Fruit fly (Drosophila melanogaster) whole organism, embryonic: ENCODE data around the gene pigs.

ENCODE experiments used
- Abd-B ChIP-seq: fragments of 200-800 bp; sonication (Bioruptor generic); optimal IDR thresholded peaks from 2 replicates; lab custom pipeline; 2018; ENCODE audit warnings: missing biosample characterization, mild to moderate bottlenecking, missing genetic modification characterization, moderate library complexity
- Asciz ChIP-seq: fragments of 200-800 bp; sonication (Bioruptor generic); optimal IDR thresholded peaks from 2 replicates; lab custom pipeline; 2017; ENCODE audit warnings: missing biosample characterization, mild to moderate bottlenecking, missing genetic modification characterization, missing genetic modification reagents
- BEAF-32 ChIP-seq: fragments of 200-800 bp; sonication (Bioruptor generic); optimal IDR thresholded peaks from 3 replicates; lab custom pipeline; 2017; ENCODE audit warnings: missing biosample characterization, missing genetic modification characterization, mild to moderate bottlenecking, moderate library complexity, missing genetic modification reagents
- Bteb2 ChIP-seq: fragments of 200-800 bp; sonication (Bioruptor generic); optimal IDR thresholded peaks from 2 replicates; lab custom pipeline; 2016; ENCODE audit warnings: missing biosample characterization, missing genetic modification characterization
- CG10543 ChIP-seq: fragments of 200-800 bp; sonication (Bioruptor generic); optimal IDR thresholded peaks from 3 replicates; lab custom pipeline; 2017; ENCODE audit warnings: missing biosample characterization, mild to moderate bottlenecking, missing genetic modification characterization, moderate library complexity
- CG11247 ChIP-seq: fragments of 200-800 bp; sonication (Bioruptor generic); IDR thresholded peaks from 2 replicates; pipeline ENCODE4 v1.3.6; 2022; ENCODE audit warnings: missing biosample characterization, missing genetic modification characterization
- CG11723 ChIP-seq: fragments of 200-800 bp; sonication (Bioruptor generic); optimal IDR thresholded peaks from 2 replicates; lab custom pipeline; 2017; ENCODE audit warnings: missing biosample characterization, mild to moderate bottlenecking, missing genetic modification characterization
- CG12391 ChIP-seq: fragments of 200-800 bp; sonication (Bioruptor generic); optimal IDR thresholded peaks from 3 replicates; lab custom pipeline; 2018; ENCODE audit warnings: missing biosample characterization, mild to moderate bottlenecking, missing genetic modification characterization, moderate library complexity
- CG12942 ChIP-seq: fragments of 200-800 bp; sonication (Bioruptor generic); optimal IDR thresholded peaks from 3 replicates; lab custom pipeline; 2016; ENCODE audit warnings: missing biosample characterization, missing genetic modification characterization
- CG13894 ChIP-seq: fragments of 200-800 bp; sonication (Bioruptor generic); optimal IDR thresholded peaks from 3 replicates; lab custom pipeline; 2018; ENCODE audit warnings: missing biosample characterization, mild to moderate bottlenecking, missing genetic modification characterization, moderate library complexity
- CG14710 ChIP-seq: fragments of 200-800 bp; sonication (Bioruptor generic); optimal IDR thresholded peaks from 3 replicates; lab custom pipeline; 2019; ENCODE audit warnings: missing biosample characterization, mild to moderate bottlenecking, missing genetic modification characterization, moderate library complexity
- CG15073 ChIP-seq: fragments of 200-800 bp; sonication (Bioruptor generic); optimal IDR thresholded peaks from 2 replicates; lab custom pipeline; 2016; ENCODE audit warnings: missing biosample characterization, missing genetic modification characterization
- CG17829 ChIP-seq: fragments of 200-800 bp; optimal IDR thresholded peaks from 2 replicates; lab custom pipeline; 2019; ENCODE audit warnings: missing biosample characterization, mild to moderate bottlenecking, missing genetic modification characterization, moderate library complexity
- CG18476 ChIP-seq: fragments of 200-800 bp; sonication (Bioruptor generic); optimal IDR thresholded peaks from 2 replicates; lab custom pipeline; 2016; ENCODE audit warnings: missing biosample characterization, mild to moderate bottlenecking, missing genetic modification characterization
- CG2129 ChIP-seq: fragments of 200-800 bp; sonication (Bioruptor generic); IDR thresholded peaks from 2 replicates; pipeline ENCODE4 v1.3.6; 2022; ENCODE audit warnings: missing biosample characterization, missing genetic modification characterization; ENCODE audit not compliant: partially characterized antibody
- CG30431 ChIP-seq: fragments of 200-800 bp; sonication (Bioruptor generic); optimal IDR thresholded peaks from 2 replicates; lab custom pipeline; 2017; ENCODE audit warnings: missing biosample characterization, missing genetic modification characterization
- CG31224 ChIP-seq: fragments of 200-800 bp; sonication (Bioruptor generic); IDR thresholded peaks from 2 replicates; pipeline ENCODE4 v1.3.6; 2022; ENCODE audit warnings: missing biosample characterization, missing genetic modification characterization
- CG3281 ChIP-seq: fragments of 200-800 bp; sonication (Bioruptor generic); optimal IDR thresholded peaks from 3 replicates; lab custom pipeline; 2017; ENCODE audit warnings: missing biosample characterization, mild to moderate bottlenecking, missing genetic modification characterization
- CG34422 ChIP-seq: fragments of 200-800 bp; sonication (Bioruptor generic); IDR thresholded peaks from 3 replicates; pipeline ENCODE4 v1.3.6; 2022; ENCODE audit warnings: missing biosample characterization, missing genetic modification characterization
- CG7839 ChIP-seq: fragments of 200-800 bp; sonication (Bioruptor generic); optimal IDR thresholded peaks from 3 replicates; lab custom pipeline; 2018; ENCODE audit warnings: missing biosample characterization, mild to moderate bottlenecking, missing genetic modification characterization, moderate library complexity
- CG8924 ChIP-seq: fragments of 200-800 bp; optimal IDR thresholded peaks from 3 replicates; lab custom pipeline; 2019; ENCODE audit warnings: missing biosample characterization, mild to moderate bottlenecking, missing genetic modification characterization, moderate library complexity
- CkIIα-i1 ChIP-seq: fragments of 200-800 bp; sonication (Bioruptor generic); IDR thresholded peaks from 2 replicates; pipeline ENCODE4 v1.3.6; 2022; ENCODE audit warnings: missing biosample characterization, missing genetic modification characterization
- Dip3 ChIP-seq: fragments of 200-800 bp; sonication (Bioruptor generic); optimal IDR thresholded peaks from 3 replicates; lab custom pipeline; 2016; ENCODE audit warnings: missing biosample characterization, missing genetic modification characterization
- Doc2 ChIP-seq: fragments of 200-800 bp; sonication (Bioruptor generic); IDR thresholded peaks from 2 replicates; pipeline ENCODE4 v1.3.6; 2022; ENCODE audit warnings: missing biosample characterization, missing genetic modification characterization
- Ets97D ChIP-seq: fragments of 200-800 bp; sonication (Bioruptor generic); optimal IDR thresholded peaks from 3 replicates; lab custom pipeline; 2016; ENCODE audit warnings: missing biosample characterization, missing genetic modification characterization
- Fer1 ChIP-seq: fragments of 200-800 bp; sonication (Bioruptor generic); optimal IDR thresholded peaks from 2 replicates; lab custom pipeline; 2017; ENCODE audit warnings: missing biosample characterization, mild to moderate bottlenecking, missing genetic modification characterization
- Hr78 ChIP-seq, 2 experiments: fragments of 200-800 bp in 1 of 2; fragments of >200 bp in 1 of 2; sonication (Bioruptor generic) in 1 of 2; optimal IDR thresholded peaks; 2 replicates each; lab custom pipeline; 2017 to 2019; ENCODE audit warnings: missing biosample characterization in 2 of 2, missing genetic modification characterization in 2 of 2, mild to moderate bottlenecking in 1 of 2, moderate library complexity in 1 of 2
- Neu2 ChIP-seq: fragments of 200-800 bp; sonication (Bioruptor generic); optimal IDR thresholded peaks from 3 replicates; lab custom pipeline; 2016; ENCODE audit warnings: missing biosample characterization, missing genetic modification characterization, borderline replicate concordance
- Nf-YA ChIP-seq: fragments of 200-800 bp; sonication (Bioruptor generic); IDR thresholded peaks from 2 replicates; pipeline ENCODE4 v1.3.6; 2022; ENCODE audit warnings: missing biosample characterization, missing genetic modification characterization
- Sox100B ChIP-seq: fragments of 200-800 bp; sonication (Bioruptor generic); optimal IDR thresholded peaks from 3 replicates; lab custom pipeline; 2018; ENCODE audit warnings: missing biosample characterization, mild to moderate bottlenecking, missing genetic modification characterization
- Trl ChIP-seq, 3 experiments: fragments of >200 bp in 2 of 3; fragments of 200-800 bp in 1 of 3; sonication (Bioruptor generic) in 1 of 3; optimal IDR thresholded peaks; 2 replicates in 1 of 3; 3 replicates in 2 of 3; lab custom pipeline; 2016 to 2017; ENCODE audit warnings: missing biosample characterization in 1 of 3, missing genetic modification characterization in 1 of 3
- ara ChIP-seq: fragments of 200-800 bp; sonication (Bioruptor generic); IDR thresholded peaks from 2 replicates; pipeline ENCODE4 v1.3.6; 2022; ENCODE audit warnings: missing biosample characterization, missing genetic modification characterization
- cad ChIP-seq: fragments of >200 bp; optimal IDR thresholded peaks from 2 replicates; lab custom pipeline; 2017; ENCODE audit warnings: missing biosample characterization, missing genetic modification characterization
- crp ChIP-seq, 2 experiments: fragments of 200-800 bp; sonication (Bioruptor generic); optimal IDR thresholded peaks; 2 replicates in 1 of 2; 3 replicates in 1 of 2; lab custom pipeline; 2017; ENCODE audit warnings: missing biosample characterization in 2 of 2, missing genetic modification characterization in 2 of 2, mild to moderate bottlenecking in 1 of 2, moderate library complexity in 1 of 2
- dan ChIP-seq: fragments of 200-800 bp; sonication (Bioruptor generic); IDR thresholded peaks from 2 replicates; pipeline ENCODE4 v1.3.6; 2022; ENCODE audit warnings: missing biosample characterization, missing genetic modification characterization
- dmrt11E ChIP-seq: fragments of 200-800 bp; sonication (Bioruptor generic); optimal IDR thresholded peaks from 3 replicates; lab custom pipeline; 2018; ENCODE audit warnings: missing biosample characterization, mild to moderate bottlenecking, missing genetic modification characterization, moderate library complexity
- fd96Cb ChIP-seq: fragments of 200-800 bp; sonication (Bioruptor generic); optimal IDR thresholded peaks from 2 replicates; lab custom pipeline; 2018; ENCODE audit warnings: missing biosample characterization, mild to moderate bottlenecking, missing genetic modification characterization, moderate library complexity
- gcm2 ChIP-seq: fragments of 200-800 bp; sonication (Bioruptor generic); optimal IDR thresholded peaks from 2 replicates; lab custom pipeline; 2016; ENCODE audit warnings: missing biosample characterization, missing genetic modification characterization
- hb ChIP-seq: fragments of 200-800 bp; sonication (Bioruptor generic); IDR thresholded peaks from 3 replicates; pipeline ENCODE4 v1.3.6; 2022; ENCODE audit warnings: missing biosample characterization, missing genetic modification characterization; ENCODE audit not compliant: partially characterized antibody
- hth ChIP-seq: fragments of >200 bp; optimal IDR thresholded peaks from 2 replicates; lab custom pipeline; 2017; ENCODE audit warnings: inconsistent platforms
- jing ChIP-seq: fragments of 200-800 bp; sonication (Bioruptor generic); optimal IDR thresholded peaks from 2 replicates; lab custom pipeline; 2018; ENCODE audit warnings: missing biosample characterization, mild to moderate bottlenecking, missing genetic modification characterization
- oc ChIP-seq: fragments of 200-800 bp; sonication (Bioruptor generic); optimal IDR thresholded peaks from 2 replicates; lab custom pipeline; 2018; ENCODE audit warnings: missing biosample characterization, mild to moderate bottlenecking, missing genetic modification characterization, moderate library complexity
- sens-2 ChIP-seq: fragments of 200-800 bp; sonication (Bioruptor generic); IDR thresholded peaks from 2 replicates; pipeline ENCODE4 v1.3.6; 2022; ENCODE audit warnings: missing biosample characterization, missing genetic modification characterization
- shn ChIP-seq: fragments of 200-800 bp; sonication (Bioruptor generic); optimal IDR thresholded peaks from 3 replicates; lab custom pipeline; 2016; ENCODE audit warnings: missing biosample characterization, missing genetic modification characterization
- sisA ChIP-seq: fragments of 200-800 bp; sonication (Bioruptor generic); IDR thresholded peaks from 2 replicates; pipeline ENCODE4 v1.3.6; 2022; ENCODE audit warnings: missing biosample characterization, missing genetic modification characterization
- trem ChIP-seq: fragments of 200-800 bp; optimal IDR thresholded peaks from 3 replicates; lab custom pipeline; 2019; ENCODE audit warnings: missing biosample characterization, mild to moderate bottlenecking, missing genetic modification characterization, moderate library complexity
- vfl ChIP-seq: fragments of 200-800 bp; sonication (Bioruptor generic); optimal IDR thresholded peaks from 2 replicates; lab custom pipeline; 2016; ENCODE audit warnings: missing biosample characterization, missing genetic modification characterization
- zen2 ChIP-seq: fragments of 200-800 bp; sonication (Bioruptor generic); IDR thresholded peaks from 3 replicates; pipeline ENCODE4 v1.3.6; 2022; ENCODE audit warnings: missing biosample characterization, missing genetic modification characterization; ENCODE audit not compliant: partially characterized antibody
- zfh1 ChIP-seq: fragments of 200-800 bp; sonication (Bioruptor generic); IDR thresholded peaks from 3 replicates; pipeline ENCODE4 v1.3.6; 2022; ENCODE audit warnings: missing biosample characterization, missing genetic modification characterization

pigs gene

DNA sequence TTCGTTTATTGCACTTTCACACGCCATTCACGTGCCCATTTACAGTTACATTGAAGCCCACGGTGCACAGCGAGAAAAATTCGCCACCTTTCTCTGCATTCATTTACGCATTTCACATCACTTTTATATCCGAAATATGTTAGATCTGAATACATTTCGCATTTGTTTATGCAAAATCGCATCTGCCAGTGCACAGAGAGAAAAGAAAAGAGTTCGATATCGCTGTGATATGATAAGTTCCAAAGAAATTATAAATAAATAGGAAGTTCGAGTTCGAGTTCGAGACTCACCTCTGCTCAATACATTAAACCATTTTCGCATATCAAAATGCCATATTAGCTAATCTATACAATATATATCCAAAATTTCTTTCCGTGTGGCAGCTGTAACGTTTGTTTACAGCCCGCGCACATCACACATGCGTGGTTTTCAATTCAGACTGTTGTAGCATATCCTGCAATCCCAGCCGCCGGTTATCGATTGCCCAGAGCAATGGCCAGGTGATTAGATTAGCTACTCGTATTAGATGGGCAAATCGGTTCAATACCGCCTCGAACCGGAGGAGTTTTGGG is 56.2 kb downstream of the pigs start (continued):
- TF ChIP-seq CG12942 (GFP tag; lab: Kevin White, UChicago) (peak; percentile 74), cad (GFP tag; lab: Kevin White, UChicago) (no peak), CG34422 (GFP tag; lab: Robert Waterston, UW) (peak; percentile 75), gcm2 (GFP tag; lab: Kevin White, UChicago) (peak; percentile 70), Abd-B (GFP tag; lab: Kevin White, UChicago) (peak; percentile 84), hb (GFP tag; lab: Robert Waterston, UW) (no peak), BEAF-32 (GFP tag; lab: Kevin White, UChicago) (no peak), Nf-YA (GFP tag; lab: Robert Waterston, UW) (0 out of 2 replicates have a peak, but pooled peaks have one; percentile 47), ara (no peak), zen2 (GFP tag; lab: Robert Waterston, UW) (no peak), dan (GFP tag; lab: Robert Waterston, UW) (no peak), CkIIα-i1 (GFP tag; lab: Robert Waterston, UW) (no peak), CG17829 (tag; lab: Kevin White, UChicago) (peak; percentile 85), oc (tag; lab: Kevin White, UChicago) (peak; percentile 64), fd96Cb (tag; lab: Kevin White, UChicago) (peak; percentile 84), CG7839 (tag; lab: Kevin White, UChicago) (peak; percentile 90), CG13894 (tag; lab: Kevin White, UChicago) (peak; percentile 49), jing (GFP tag; lab: Kevin White, UChicago) (peak; percentile 66), CG10543 (GFP tag; lab: Kevin White, UChicago) (peak; percentile 54), crp (GFP tag; optimal IDR thresholded peaks at IDR 0.05; lab: Kevin White, UChicago) (peak in 1 of 2 experiments; percentile 37), vfl (GFP tag; lab: Kevin White, UChicago) (peak; percentile 72), CG31224 (GFP tag; lab: Robert Waterston, UW) (peak; percentile 99), CG2129 (GFP tag; lab: Robert Waterston, UW) (no peak), Hr78 (GFP tag; optimal IDR thresholded peaks at IDR 0.05; lab: Kevin White, UChicago) (peak in 1 of 2 experiments; percentile 50), zfh1 (GFP tag; lab: Robert Waterston, UW) (peak; percentile 81), CG30431 (GFP tag; lab: Kevin White, UChicago) (peak; percentile 76), Trl (optimal IDR thresholded peaks at IDR 0.05; lab: Kevin White, UChicago) (no peak), Trl (GFP tag; optimal IDR thresholded peaks at IDR 0.05; lab: Kevin White, UChicago) (peak; percentile 81), Ets97D (GFP tag; lab: Kevin White, UChicago) (peak; percentile 48), CG14710 (tag; lab: Kevin White, UChicago) (peak; percentile 73), CG3281 (GFP tag; lab: Kevin White, UChicago) (peak; percentile 89), Neu2 (GFP tag; lab: Kevin White, UChicago) (peak; percentile 20), Fer1 (peak; percentile 88), CG8924 (peak; percentile 86), CG15073 (GFP tag; lab: Kevin White, UChicago) (no peak), hth (lab: Kevin White, UChicago) (no peak), dmrt11E (tag; lab: Kevin White, UChicago) (peak; percentile 60), CG12391 (tag; lab: Kevin White, UChicago) (peak; percentile 82), Sox100B (GFP tag; lab: Kevin White, UChicago) (peak; percentile 89), CG11247 (GFP tag; lab: Robert Waterston, UW) (peak; percentile 75), Asciz (GFP tag; lab: Kevin White, UChicago) (peak; percentile 71), Bteb2 (GFP tag; lab: Kevin White, UChicago) (peak; percentile 78), trem (peak; percentile 56), shn (peak; percentile 67), Dip3 (GFP tag; lab: Kevin White, UChicago) (peak; percentile 85), CG11723 (peak; percentile 69), sens-2 (peak; percentile 46; the same call in 1 of the 2 replicates), CG18476 (GFP tag; lab: Kevin White, UChicago) (peak; percentile 74), sisA (peak; percentile 85), Doc2 (GFP tag; lab: Robert Waterston, UW) (no peak)
